Worm (Caenorhabditis elegans): ENCODE results near the gene mrps-26.
A peak's percentile ranks its signal among the peaks of the same experiment; 100 is the strongest.

Gene mrps-26

ce11 chrIII:5224908-5225307 is 9.5 kb upstream of the mrps-26 start:
- TF ChIP-seq snu-23 (GFP tag; optimal IDR thresholded peaks at IDR 0.05) (peak; percentile 6), hpl-2 (GFP tag; optimal IDR thresholded peaks at IDR 0.05) (no peak), blmp-1 (tag; optimal IDR thresholded peaks at IDR 0.05) (peak; percentile 35), nhr-11 (tag; optimal IDR thresholded peaks at IDR 0.05) (no peak), fkh-4 (tag; optimal IDR thresholded peaks at IDR 0.05; ENCODE audit: borderline replicate concordance) (no peak), efl-3 (GFP tag; optimal IDR thresholded peaks at IDR 0.05) (no peak), xbp-1 (tag; optimal IDR thresholded peaks at IDR 0.05) (no peak), hlh-17 (GFP tag; optimal IDR thresholded peaks at IDR 0.05; ENCODE audit: borderline replicate concordance) (no peak), lin-14 (GFP tag; optimal IDR thresholded peaks at IDR 0.05) (peak; percentile 37), skn-1 (tag; optimal IDR thresholded peaks at IDR 0.05) (peak; percentile 11), nhr-71 (tag; optimal IDR thresholded peaks at IDR 0.05) (no peak), zip-4 (GFP tag; optimal IDR thresholded peaks at IDR 0.05) (no peak), fos-1 (tag; optimal IDR thresholded peaks at IDR 0.05) (peak; percentile 81), ceh-82 (tag; optimal IDR thresholded peaks at IDR 0.05) (peak in 1 of 3 experiments; percentile 27), mep-1 (tag; optimal IDR thresholded peaks at IDR 0.05) (no peak), ceh-8 (GFP tag; optimal IDR thresholded peaks at IDR 0.05) (no peak)

DNA sequence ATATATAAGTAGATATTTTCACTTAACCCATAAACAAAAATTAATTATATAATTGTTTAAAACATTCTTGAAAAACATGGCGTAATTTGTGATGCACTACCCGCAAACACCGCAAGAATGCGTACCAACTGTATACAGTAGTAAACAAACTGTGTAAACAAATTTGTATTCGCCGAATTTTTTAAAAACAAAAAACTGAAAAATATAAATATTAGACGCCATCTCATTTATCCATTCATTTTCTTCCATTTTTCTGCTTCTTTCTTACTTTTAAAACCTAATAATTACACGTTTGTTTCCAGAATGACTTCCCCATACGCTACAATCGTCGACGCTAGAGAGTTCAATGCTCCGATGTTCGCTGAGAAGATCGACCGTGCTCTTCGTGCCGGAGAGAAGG is 9.1 kb upstream of the mrps-26 start, which contains the start of gene nex-1:
nex-1 (plus strand) TSS at position 301 of the 400 bp plus-strand sequence.
- TF ChIP-seq mef-2 (tag; optimal IDR thresholded peaks at IDR 0.05) = no peak
- no peak for TF ChIP-seq nhr-76 (tag; optimal IDR thresholded peaks at IDR 0.05)
- TF ChIP-seq lsy-2 (tag; optimal IDR thresholded peaks at IDR 0.05) = peak in 1 of 2 experiments; percentile 7
- peak; percentile 50 for TF ChIP-seq nhr-85 (tag)

- TF ChIP-seq ces-1 (GFP tag; optimal IDR thresholded peaks at IDR 0.05) (no peak), jun-1 (tag; optimal IDR thresholded peaks at IDR 0.05) (peak; percentile 73), Y116A8C.19 (tag; optimal IDR thresholded peaks at IDR 0.05; ENCODE audit: borderline replicate concordance) (no peak), snu-23 (GFP tag; optimal IDR thresholded peaks at IDR 0.05) (peak; percentile 95), blmp-1 (tag; optimal IDR thresholded peaks at IDR 0.05) (peak; percentile 59), nhr-20 (tag; optimal IDR thresholded peaks at IDR 0.05) (peak; percentile 94), swsn-7 (tag; optimal IDR thresholded peaks at IDR 0.05) (peak; percentile 88), lsy-2 (tag; optimal IDR thresholded peaks at IDR 0.05) (peak; percentile 90 to 94), tlp-1 (tag; optimal IDR thresholded peaks at IDR 0.05) (no peak), C16A3.4 (tag; optimal IDR thresholded peaks at IDR 0.05) (peak; percentile 97), F16B12.6 (tag; optimal IDR thresholded peaks at IDR 0.05) (peak; percentile 55), ceh-63 (GFP tag; optimal IDR thresholded peaks at IDR 0.05) (no peak), aly-2 (tag; optimal IDR thresholded peaks at IDR 0.05) (peak; percentile 70), lin-35 (GFP tag; optimal IDR thresholded peaks at IDR 0.05) (peak; percentile 86 to 90), egl-13 (tag; optimal IDR thresholded peaks at IDR 0.05) (peak; percentile 68), mep-1 (tag; optimal IDR thresholded peaks at IDR 0.05) (peak; percentile 83), C34B4.2 (tag; optimal IDR thresholded peaks at IDR 0.05) (peak; percentile 99), ztf-4 (tag; optimal IDR thresholded peaks at IDR 0.05) (no peak), hlh-17 (GFP tag; optimal IDR thresholded peaks at IDR 0.05; ENCODE audit: borderline replicate concordance) (no peak), nhr-76 (tag; optimal IDR thresholded peaks at IDR 0.05) (no peak), ceh-88 (GFP tag; IDR thresholded peaks at IDR 0.05) (peak; percentile 48), mef-2 (tag; optimal IDR thresholded peaks at IDR 0.05) (peak; percentile 76), ztf-11 (tag; optimal IDR thresholded peaks at IDR 0.05) (peak in 1 of 2 experiments; percentile 52), nhr-71 (tag; optimal IDR thresholded peaks at IDR 0.05) (peak; percentile 93), nhr-12 (tag; optimal IDR thresholded peaks at IDR 0.05) (no peak), efl-1 (optimal IDR thresholded peaks at IDR 0.05) (peak; percentile 86 to 88), efl-1 (GFP tag; optimal IDR thresholded peaks at IDR 0.05 in 1 of 2) (peak; percentile 79 to 97), unc-98 (GFP tag; IDR thresholded peaks at IDR 0.05) (no peak), tbx-2 (tag; optimal IDR thresholded peaks at IDR 0.05) (peak; percentile 79), nhr-28 (tag; optimal IDR thresholded peaks at IDR 0.05) (no peak), lin-14 (GFP tag; optimal IDR thresholded peaks at IDR 0.05) (peak; percentile 90), unc-86 (tag; optimal IDR thresholded peaks at IDR 0.05) (peak; percentile 84), hlh-4 (tag; optimal IDR thresholded peaks at IDR 0.05) (no peak), ceh-8 (GFP tag; optimal IDR thresholded peaks at IDR 0.05) (peak; percentile 59), unc-62 (GFP tag; optimal IDR thresholded peaks at IDR 0.05) (no peak), fos-1 (tag; optimal IDR thresholded peaks at IDR 0.05) (peak; percentile 65), nhr-19 (GFP tag; conservative IDR thresholded peaks at IDR 0.05) (peak; percentile 87), nhr-77 (tag; optimal IDR thresholded peaks at IDR 0.05) (peak; percentile 82), dsc-1 (tag; optimal IDR thresholded peaks at IDR 0.05) (peak; percentile 72)
Measured at ce11 chrIII:5227831-5228467, 6.5 kb upstream of the mrps-26 start, which contains the start of the genes C34E10.12, C34E10.10 and atp-2. Gene C34E10.12, minus strand, starts transcription at chrIII:5227881. Gene C34E10.10, minus strand, starts transcription at chrIII:5227884. Gene atp-2, plus strand, starts transcription at chrIII:5228417.
